Fruit fly (Drosophila melanogaster): ENCODE data around the gene yip2.

DNA sequence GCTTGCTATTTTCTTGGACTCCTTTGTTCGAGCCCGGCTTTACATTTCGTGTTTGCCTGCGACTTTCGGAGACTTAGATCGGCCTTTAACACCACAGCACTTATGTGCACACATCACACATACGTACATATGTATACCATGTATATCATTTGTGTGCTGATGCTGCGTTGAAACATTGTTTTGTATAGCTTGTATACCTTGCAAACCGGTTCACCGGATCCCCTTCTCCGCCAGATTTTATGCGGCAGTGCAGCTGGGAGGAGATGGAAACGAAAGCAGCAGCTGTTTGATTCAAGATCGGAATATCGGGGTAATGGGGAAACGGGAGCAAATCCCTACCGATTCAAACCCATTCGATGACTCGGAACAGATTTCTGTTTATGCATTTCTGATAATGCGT lies 31.0 kb downstream of the yip2 start:
- TF ChIP-seq Dfd (GFP tag; optimal IDR thresholded peaks at IDR 0.05) (no peak), h (GFP tag; optimal IDR thresholded peaks at IDR 0.05) (no peak), usp (GFP tag; optimal IDR thresholded peaks at IDR 0.05) (no peak), CrebA (GFP tag; optimal IDR thresholded peaks at IDR 0.05; ENCODE audit: borderline replicate concordance) (no peak), Hnf4 (GFP tag; optimal IDR thresholded peaks at IDR 0.05) (no peak), psq (GFP tag; optimal IDR thresholded peaks at IDR 0.05) (no peak), br (GFP tag; optimal IDR thresholded peaks at IDR 0.05) (no peak), Abd-B (GFP tag; optimal IDR thresholded peaks at IDR 0.05) (no peak), fru (GFP tag; optimal IDR thresholded peaks at IDR 0.05) (no peak), Hr78 (GFP tag; optimal IDR thresholded peaks at IDR 0.05) (no peak), CG32264 (GFP tag; optimal IDR thresholded peaks at IDR 0.05) (no peak), Rel (GFP tag; optimal IDR thresholded peaks at IDR 0.05) (no peak), Rel (tag; optimal IDR thresholded peaks at IDR 0.05) (no peak)

Measured in whole organism, wandering third instar larva.